Worm (Caenorhabditis elegans): Measurements from ENCODE around the gene BE10.4.

Gene BE10.4

DNA sequence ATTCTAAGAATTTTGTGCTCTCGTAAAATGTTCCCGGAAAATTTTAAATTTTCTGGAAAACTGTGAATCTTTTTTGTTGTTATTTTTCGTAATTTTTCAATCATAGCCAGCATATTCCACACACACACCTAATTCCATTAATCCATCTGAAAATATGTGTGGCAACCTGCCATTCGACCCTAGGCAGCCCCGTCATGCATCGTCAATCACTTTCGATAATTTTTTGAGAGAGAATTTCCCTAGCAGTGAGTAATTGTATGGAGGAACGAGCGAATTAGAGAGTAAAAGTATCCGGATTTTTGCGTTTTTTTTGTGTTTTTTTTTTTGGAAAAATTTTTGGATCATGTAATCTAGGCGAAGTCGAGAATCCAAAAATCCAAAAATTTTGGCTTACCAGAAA is at the start of gene BE10.4:
TSS of gene BE10.4 (plus strand) at position 301 of the 400 bp plus-strand sequence.
- no peak for TF ChIP-seq unc-62 (GFP tag; optimal IDR thresholded peaks at IDR 0.05)

DNA sequence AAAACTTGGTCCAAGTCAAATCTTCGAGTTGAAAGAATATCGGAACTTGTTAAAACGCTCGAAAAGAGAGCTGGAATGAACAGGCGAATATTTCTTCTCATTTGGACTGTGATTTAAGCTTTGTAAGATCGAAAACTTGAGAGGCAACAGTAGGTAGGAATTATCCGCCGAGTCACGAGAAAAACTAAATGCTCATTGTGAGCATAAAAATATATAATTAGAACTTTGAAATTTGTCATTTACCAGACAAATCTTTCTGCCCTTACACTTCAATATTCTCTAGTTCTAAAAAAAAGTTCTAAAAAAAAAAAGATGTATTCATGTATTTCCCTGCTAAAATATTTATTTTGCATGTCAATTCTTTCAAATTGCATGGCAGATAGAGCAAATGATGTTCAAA is 49.1 kb upstream of the BE10.4 start, which contains the start of the genes irld-19 and irld-61:
TSS of gene irld-19 (minus strand) at position 101 of the 400 bp plus-strand sequence.
TSS of gene irld-61 (plus strand) at position 313 of the 400 bp plus-strand sequence.
- TF ChIP-seq unc-62 (GFP tag; optimal IDR thresholded peaks at IDR 0.05): no peak

DNA sequence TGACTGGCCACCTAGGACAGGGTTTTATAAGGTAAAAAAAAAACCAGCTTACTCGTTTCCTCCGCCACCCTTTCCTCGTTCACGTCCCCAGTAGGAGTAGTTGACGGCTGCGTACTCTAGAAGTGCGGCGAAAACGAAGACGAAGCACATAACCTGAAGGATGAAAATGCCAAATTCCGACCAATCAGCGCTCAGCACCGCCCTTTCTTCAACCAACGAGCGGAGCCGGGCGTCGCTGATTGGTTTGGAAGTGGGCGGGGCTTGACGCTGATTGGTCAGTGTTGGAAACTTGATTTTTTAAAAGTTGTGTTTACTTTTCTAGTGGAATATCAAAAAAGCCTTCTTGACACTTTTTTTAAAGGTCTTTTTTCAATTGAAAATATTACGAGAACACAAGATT is 39.5 kb upstream of the BE10.4 start:
- no peak for TF ChIP-seq unc-62 (GFP tag; optimal IDR thresholded peaks at IDR 0.05)

DNA sequence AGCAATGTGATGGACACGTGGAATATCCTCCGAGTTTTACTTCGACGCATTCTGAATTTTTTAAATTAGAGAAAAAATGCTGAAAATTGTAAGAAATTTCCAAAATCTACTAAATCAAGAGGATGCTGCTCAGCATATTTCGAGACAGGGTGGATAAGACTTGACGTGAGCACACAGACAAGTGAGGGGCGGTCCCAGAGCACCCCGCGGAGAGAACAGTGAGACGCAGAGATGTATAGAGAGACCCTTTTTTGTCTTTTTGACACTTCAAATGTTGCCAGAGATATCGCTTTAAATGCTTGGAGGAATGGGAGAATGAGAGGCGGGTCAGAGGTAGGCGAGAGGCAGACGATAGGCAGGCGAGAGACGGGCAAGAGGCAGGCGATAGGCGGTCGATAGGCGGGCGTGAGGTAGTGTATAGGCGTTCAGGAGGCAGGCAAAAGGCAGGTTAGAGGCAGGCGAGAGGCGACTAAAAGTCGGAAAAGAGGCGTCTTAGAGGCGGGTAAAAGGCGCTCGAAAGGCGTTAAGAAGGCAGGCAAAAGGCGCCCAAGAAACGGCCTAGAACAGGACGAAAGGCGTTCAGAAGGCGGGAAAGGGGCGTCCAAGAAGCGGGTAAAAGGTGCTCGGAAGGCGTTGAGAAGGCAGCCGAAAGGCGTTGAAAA is 33.5 kb upstream of the BE10.4 start, which contains the start of gene gab-1:
TSS of gene gab-1 (minus strand) at position 51 of the 662 bp plus-strand sequence.
- TF ChIP-seq unc-62 (GFP tag; optimal IDR thresholded peaks at IDR 0.05): no peak

DNA sequence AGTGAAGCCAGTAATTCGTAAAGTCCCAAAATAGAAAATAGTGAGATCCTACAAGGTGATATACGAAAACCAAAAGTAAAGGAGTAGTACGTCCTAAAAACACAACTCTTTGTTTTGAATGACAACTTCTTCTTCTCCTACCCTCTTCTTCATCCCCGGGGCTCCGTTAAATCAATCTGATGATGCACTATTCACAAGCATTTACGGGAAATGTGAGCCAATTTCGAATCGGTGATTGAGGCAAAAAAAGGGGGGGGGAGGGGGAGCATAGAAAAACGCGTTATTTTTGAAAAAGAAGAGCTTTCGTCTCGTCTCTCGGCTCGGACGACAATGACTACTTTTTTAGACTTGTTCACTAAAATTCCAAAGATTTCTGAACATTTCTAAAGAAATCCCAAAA is 29.4 kb upstream of the BE10.4 start:
- no peak for TF ChIP-seq unc-62 (GFP tag; optimal IDR thresholded peaks at IDR 0.05)

DNA sequence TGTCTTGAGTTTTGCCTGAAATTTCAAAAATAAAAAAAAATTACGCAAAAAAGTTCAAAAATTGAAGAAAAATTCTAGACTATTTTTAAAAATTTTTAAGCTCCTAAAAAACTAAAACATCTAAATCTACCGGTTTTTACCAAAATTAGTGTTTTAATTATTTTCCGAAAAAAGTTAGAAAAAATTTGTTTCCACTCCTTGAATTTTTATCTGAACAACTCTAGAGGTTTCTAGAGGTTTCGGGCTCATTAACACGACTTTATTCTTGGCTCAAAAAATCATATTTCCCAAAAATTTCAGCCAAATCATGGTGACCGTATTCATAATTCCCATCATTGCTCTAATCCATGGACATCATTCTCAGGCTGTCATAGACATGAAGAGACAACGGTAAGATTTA is 28.4 kb upstream of the BE10.4 start, which contains the start of gene lgc-37:
TSS of gene lgc-37 (plus strand) at position 301 of the 400 bp plus-strand sequence.
- TF ChIP-seq unc-62 (GFP tag; optimal IDR thresholded peaks at IDR 0.05): no peak

DNA sequence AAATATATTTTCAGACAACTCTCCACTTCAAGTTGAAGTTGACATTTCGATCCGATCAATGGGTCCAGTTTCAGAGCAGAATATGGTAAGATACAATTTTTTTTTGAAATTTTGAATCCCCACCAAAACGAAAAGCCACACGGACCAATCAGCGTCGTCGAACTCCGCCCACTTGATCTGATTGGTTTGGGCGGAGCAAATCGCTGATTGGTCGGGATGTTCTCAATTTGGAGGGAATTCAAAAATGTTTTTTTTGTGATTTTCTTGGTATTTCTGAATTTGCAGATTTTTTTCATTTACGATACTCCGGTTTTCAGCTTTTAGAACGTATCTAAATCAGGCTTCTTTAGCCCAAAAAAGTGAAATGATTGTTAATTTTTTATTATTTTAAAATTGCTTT is 27.9 kb upstream of the BE10.4 start:
- TF ChIP-seq unc-62 (GFP tag; optimal IDR thresholded peaks at IDR 0.05): no peak

DNA sequence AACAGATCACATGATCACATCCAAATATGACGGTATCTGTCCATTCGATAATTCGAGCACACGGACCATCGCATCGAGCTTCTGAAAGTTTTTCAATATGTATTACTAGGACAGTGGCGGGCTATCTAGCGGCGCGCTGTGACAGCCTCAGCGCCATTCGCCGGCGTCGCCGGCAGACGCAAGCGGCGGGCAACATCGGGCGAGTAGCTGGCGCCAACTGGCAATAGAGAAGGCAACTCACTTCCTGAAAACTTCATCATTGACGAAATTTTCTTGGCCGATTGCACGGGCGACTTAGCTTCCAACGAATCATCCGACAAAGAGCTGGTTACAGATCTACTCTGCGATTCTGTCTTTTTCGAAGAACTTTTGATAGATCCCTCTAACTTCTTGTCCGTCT is 25.1 kb upstream of the BE10.4 start:
- no peak for TF ChIP-seq unc-62 (GFP tag; optimal IDR thresholded peaks at IDR 0.05)

DNA sequence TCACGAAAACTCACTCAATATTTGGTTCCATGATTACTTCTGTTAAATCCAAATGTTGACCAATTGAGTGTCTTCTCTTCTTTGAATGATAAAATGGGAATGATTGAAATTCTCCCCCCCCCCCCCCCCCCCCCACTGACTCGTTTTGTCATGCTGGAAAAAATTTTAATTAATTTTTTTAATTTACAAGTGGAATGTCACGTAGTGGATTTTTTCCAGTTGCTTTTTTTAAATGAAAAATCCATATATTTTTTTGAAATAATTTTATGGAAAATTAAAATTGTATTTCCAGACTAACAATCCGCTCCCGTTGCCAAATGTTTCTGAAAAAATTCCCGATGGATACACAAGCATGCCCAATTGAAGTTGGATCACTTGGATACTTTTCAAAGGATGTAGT is 23.9 kb upstream of the BE10.4 start, which contains the start of gene BE10.1:
TSS of gene BE10.1 (minus strand) at position 101 of the 400 bp plus-strand sequence.
- no peak for TF ChIP-seq unc-62 (GFP tag; optimal IDR thresholded peaks at IDR 0.05)

DNA sequence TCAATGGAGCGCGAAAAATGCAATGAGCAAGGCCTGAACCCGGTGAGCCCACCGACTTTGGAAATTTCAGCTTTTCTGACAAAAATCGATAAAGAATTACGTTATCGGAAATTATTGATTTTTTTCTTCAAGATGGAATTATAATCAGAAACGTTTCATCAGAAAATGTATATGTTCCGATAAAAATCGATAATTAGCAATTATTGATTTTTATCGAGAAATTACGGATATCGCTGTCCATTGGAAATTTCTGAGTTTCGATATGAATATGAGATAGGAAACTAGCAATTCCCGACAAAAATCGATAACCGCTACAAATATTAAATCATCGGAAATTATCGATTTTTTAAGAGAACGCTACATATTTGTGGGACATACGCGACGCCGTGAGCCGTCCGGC is 19.1 kb upstream of the BE10.4 start:
- TF ChIP-seq unc-62 (GFP tag; optimal IDR thresholded peaks at IDR 0.05): no peak

DNA sequence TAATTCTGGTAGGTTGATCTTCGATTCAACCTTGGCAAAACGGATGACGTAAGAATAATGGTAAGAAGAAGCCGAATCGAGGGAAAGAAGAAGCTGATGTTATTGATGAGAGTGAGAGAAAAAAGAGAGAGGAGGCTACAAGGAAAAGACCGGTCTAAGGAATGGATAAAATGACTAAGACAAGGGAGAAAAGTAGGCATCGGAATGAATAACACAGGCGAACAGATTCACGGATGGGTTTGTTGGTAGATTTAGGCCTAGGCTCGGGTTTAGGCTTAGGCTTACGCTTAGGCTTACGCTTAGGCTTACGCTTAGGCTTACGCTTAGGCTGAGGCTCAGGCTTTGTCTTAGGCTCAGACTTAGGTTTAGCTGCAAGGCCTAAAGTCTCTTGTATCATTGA is 14.8 kb upstream of the BE10.4 start, which contains the start of gene agmo-1:
TSS of gene agmo-1 (minus strand) at position 101 of the 400 bp plus-strand sequence.
- no peak for TF ChIP-seq unc-62 (GFP tag; optimal IDR thresholded peaks at IDR 0.05)

DNA sequence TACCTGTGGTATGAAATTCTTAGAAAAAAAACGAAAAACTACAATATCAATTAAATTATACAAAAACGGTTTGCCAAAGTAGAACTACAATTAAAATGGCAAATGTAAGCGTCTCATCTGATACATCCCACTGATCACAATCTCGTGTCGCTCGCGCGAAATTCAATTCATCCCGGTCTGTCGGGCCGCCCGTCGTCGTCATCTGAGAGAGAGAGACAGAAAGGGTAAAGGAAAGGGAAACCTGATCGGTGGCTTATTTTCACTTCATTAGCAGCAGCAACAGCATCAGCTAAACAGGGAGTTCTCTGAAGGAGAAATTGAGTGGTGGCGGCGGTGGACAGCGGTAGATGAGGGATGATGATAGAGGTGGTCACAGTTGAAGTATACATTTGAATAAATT is 12.8 kb upstream of the BE10.4 start:
- no peak for TF ChIP-seq unc-62 (GFP tag; optimal IDR thresholded peaks at IDR 0.05)

DNA sequence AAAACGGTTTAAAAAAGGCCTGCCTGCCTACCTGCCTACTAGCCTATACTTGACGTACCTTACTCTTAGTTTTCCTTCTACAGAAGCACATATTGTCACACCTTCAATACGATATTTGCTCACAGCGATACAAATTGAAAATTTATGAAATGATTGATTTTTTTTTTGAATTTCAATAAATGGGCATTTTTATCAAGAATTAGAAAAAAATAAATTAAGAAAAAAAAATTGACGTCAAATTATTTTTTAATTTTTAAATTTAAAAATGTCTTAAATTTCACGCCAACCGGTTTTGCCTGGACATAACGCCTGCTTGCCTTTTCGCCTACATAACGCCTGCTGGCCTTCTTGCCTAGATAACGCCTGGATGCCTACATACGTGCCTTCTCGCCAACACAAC is 6.6 kb upstream of the BE10.4 start, which contains the start of gene BE10.5:
TSS of gene BE10.5 (minus strand) at position 101 of the 400 bp plus-strand sequence.
- TF ChIP-seq unc-62 (GFP tag; optimal IDR thresholded peaks at IDR 0.05): no peak

DNA sequence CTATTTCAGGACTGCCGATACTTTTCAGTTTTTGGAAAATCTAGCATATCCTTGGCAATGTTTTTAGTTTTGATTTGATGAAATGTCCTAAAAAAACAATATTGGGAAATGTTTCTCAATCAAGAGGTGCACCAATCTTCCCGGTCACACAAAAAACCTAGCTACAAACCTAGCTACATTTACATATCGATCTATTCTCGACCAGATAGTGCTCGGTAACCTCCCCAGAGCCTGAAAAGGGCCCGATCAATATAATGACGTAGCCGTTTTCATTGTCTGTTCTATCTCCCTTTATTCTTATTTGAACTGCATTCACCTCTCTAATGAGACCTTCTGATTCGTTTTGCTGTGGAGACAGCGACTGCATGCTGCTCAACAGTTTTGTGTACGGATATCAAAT is 5.6 kb upstream of the BE10.4 start, which contains the start of gene BE10.3:
TSS of gene BE10.3 (plus strand) at position 301 of the 400 bp plus-strand sequence.
- no peak for TF ChIP-seq unc-62 (GFP tag; optimal IDR thresholded peaks at IDR 0.05)

DNA sequence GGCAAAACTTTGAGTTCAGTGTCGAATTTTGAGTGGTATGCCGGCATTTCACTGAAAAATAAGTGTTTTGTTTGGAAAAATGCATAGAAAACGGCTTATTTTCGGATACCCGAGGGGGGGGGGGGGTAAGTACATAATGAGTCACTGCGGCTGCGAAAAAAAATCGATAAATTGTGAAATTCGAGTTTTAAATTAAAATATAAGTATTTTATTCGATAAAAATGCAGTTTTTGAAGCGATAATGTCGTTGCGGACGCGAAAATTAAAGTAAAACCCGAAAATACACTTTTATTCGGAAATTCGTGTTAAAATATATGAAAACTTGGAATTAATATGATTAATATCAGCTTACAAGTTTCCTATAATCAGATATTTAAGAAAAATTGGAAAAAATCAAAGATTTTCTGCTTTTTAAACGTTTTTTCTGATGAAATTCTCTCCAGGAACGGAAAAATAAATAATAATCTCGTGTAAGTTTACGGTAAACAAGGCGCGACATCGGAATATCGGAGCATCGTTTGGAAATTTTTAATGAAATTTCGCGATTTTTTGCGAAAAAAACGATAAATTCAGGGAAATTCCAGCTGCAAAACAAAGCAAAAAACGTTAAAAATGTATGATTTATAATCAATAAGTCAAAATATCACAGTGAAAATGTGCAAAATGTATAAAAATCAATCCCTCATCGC is 4.9 kb downstream of the BE10.4 start, which contains the start of gene arx-5:
TSS of gene arx-5 (minus strand) at position 51 of the 689 bp plus-strand sequence.
- TF ChIP-seq unc-62 (GFP tag; optimal IDR thresholded peaks at IDR 0.05): no peak

DNA sequence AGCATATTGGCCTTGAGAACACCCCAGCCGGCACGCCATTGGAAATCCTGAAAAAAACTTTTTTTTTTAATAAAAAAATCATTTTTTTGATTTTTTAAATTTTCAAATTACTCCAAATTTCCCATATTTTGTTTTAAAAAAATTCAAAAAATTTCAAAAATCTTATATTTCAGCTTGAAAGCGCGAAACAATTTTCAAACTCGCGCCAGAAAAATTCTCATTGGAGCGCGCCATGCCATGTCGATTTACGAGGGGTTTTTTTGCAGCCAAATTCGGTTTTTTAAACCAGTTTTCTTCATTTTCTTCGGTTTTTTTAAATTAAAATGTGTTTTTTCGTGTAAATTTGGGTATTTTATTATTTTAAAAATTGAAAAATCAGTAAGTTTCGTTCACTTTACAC is 5.9 kb downstream of the BE10.4 start:
- TF ChIP-seq unc-62 (GFP tag; optimal IDR thresholded peaks at IDR 0.05): no peak

DNA sequence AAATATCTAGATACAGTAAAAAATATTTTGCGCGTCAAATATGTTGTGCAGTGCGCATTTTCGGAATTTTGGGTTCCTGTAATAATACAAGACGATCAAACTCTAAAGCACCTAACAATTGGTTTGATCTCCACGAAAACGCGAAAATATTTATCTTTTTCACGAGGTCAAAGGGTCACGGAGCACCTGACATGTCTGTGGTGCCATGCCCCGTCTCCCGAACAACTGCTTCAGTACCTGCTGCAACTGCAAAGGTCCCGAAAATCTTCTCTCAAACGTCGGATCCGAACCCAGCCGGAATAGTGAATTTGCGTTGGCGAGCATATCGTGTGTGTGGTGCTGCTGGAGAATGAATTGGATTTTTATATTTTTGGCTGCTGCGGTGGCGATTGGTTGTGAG is 6.6 kb downstream of the BE10.4 start, which contains the start of the genes Y37D8A.2 and Y37D8A.25:
TSS of gene Y37D8A.2 (plus strand) at position 285 of the 400 bp plus-strand sequence.
TSS of gene Y37D8A.25 (minus strand) at position 345 of the 400 bp plus-strand sequence.
- no peak for TF ChIP-seq unc-62 (GFP tag; optimal IDR thresholded peaks at IDR 0.05)
